Worm (Caenorhabditis elegans) whole organism, dauer: ENCODE results near the gene evl-20.

Source experiments
- unc-62 ChIP-seq: sonication (generic microtip); optimal IDR thresholded peaks from 2 replicates; lab custom pipeline; 2017; ENCODE audit warnings: missing biosample characterization, missing genetic modification reagents, missing genetic modification characterization

evl-20 gene

DNA sequence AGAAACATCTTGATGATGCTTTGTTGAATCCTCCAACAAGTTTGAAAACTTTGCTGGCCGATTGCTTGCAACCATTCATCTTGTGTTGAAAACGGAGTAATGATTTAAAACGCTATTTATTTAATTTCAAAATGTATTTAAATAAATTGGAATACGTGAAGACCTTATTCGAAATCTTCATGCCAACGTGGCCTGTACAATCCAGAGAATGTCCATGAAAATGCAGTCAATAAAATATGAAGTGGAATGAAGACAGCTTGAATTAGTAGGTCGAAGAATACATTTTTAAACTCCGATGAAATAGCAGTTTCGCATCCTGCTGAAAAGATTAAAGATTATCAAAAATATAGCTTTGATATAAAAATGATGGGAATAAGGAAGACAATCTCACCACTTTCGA is 10.4 kb downstream of the evl-20 start, which contains the start of gene F22B5.5:
TSS of gene F22B5.5 (minus strand) at position 101 of the 400 bp plus-strand sequence.
- TF ChIP-seq unc-62: no peak

- no peak for TF ChIP-seq unc-62
These were observed 12.0 kb downstream of the evl-20 start, which contains the start of gene F22B5.6 for ce11 chrII:8456094-8456493. TSS of gene F22B5.6 (minus strand) at chrII:8456194.

DNA sequence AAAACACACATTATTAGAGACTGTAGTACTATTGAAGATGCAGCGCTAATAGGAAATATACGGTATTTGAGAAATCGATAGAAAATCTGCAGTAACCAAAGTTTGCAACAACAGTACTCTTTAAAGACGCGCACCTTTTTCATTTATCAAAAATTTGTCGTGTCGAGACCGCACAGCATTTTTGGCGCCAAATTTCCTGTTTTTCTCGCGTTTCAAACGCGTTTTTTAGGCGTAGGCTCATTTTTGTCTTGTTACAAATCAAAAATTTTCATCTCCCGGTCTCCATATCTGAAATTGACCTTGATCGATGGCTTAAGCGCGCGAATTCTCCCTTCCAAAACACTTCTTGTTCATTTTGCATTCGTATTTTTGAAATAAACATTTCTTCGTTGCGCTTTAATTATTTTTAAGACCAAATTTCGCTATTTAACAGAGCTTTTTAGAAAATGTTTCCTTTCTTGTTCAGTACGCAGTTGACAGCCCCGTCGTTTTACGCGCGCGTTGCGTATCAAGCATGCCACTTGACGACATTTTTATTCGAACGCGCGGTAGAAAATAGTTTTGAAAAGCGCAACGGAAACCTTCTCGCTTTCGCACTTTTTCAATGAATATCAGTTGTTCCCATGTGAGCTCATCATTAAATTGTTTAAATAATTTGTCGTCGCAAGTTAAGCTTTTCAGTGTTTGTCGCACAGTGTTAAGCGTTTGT is 12.7 kb downstream of the evl-20 start:
- no peak for TF ChIP-seq unc-62

DNA sequence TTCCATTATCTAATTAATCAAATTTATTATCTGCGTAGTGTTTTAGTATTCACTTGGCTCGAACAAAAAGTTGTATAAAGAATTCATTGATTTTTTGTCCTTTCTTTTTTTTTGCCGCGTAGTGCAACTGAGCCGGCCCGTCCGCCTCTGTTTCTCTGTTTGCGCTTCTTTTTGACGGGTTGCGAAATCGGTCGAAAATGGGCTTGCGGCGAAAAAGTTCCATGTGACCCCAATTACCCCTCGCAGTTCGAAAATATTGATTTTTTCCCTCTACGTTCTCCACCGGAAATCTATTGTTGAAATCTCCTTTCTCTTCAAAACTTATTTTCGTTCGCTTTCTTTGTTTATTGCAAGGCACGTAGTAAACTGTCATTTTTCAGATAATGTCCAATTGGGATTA is 13.3 kb downstream of the evl-20 start, which contains the start of gene zyg-9:
TSS of gene zyg-9 (plus strand) at position 381 of the 400 bp plus-strand sequence.
- TF ChIP-seq unc-62: no peak

- no peak for TF ChIP-seq unc-62
These were observed 20.4 kb downstream of the evl-20 start, which contains the start of gene fars-3 for ce11 chrII:8464448-8464898. TSS of gene fars-3 (plus strand) at chrII:8464848.

ce11 chrII:8466874-8467273 is 22.8 kb downstream of the evl-20 start, which contains the start of gene F22B5.10:
TSS of gene F22B5.10 (plus strand) at chrII:8467174.
- no peak for TF ChIP-seq unc-62

DNA sequence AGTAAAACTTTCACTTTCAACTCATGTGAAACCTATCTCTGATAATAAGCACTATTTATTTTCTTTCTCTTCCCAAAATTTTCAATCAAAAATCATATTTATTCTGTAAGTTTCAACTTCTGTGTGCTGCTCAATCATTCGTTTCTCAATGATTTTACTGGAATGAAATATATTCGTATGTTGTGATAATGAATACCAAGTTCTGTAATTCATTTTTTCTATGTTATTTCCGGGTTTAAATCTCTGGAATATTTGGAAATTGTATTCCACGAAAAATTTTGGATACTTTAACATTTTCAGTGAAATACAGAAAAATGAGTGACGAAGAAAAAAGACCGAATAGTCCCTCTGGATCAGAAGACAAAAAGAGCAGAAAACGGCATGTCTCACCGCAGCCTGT is 23.7 kb downstream of the evl-20 start, which contains the start of gene M05D6.2:
TSS of gene M05D6.2 (plus strand) at position 301 of the 400 bp plus-strand sequence.
- TF ChIP-seq unc-62: no peak

ce11 chrII:8471139-8471538 is 27.0 kb downstream of the evl-20 start, which contains the start of gene M05D6.8:
TSS of gene M05D6.8 (minus strand) at chrII:8471239.
- TF ChIP-seq unc-62: no peak

DNA sequence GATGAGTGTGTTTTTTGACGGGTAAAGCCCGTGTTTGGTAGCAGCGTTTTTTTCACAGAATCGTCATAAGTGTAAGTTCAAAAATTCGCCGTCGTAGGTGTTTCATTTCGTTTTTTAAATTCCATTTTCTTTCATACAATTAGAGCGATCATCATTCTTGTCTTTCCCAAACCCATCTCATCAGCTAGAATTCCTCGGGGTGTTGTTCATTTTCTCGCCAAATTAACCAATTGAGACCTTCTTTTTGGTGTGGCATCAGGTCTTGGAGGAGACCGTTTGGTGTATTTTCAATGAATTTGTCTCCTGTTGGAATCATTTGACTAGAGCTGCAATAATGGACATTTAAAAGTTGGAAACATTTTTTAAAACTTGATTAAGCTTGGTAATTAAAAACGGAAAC is 28.8 kb downstream of the evl-20 start:
- TF ChIP-seq unc-62: no peak

- TF ChIP-seq unc-62: no peak
These were observed 31.3 kb downstream of the evl-20 start, which contains the start of the genes M05D6.1 and M05D6.3 for ce11 chrII:8475306-8475822. TSS of gene M05D6.1 (minus strand) at chrII:8475406. TSS of gene M05D6.3 (plus strand) at chrII:8475772.

DNA sequence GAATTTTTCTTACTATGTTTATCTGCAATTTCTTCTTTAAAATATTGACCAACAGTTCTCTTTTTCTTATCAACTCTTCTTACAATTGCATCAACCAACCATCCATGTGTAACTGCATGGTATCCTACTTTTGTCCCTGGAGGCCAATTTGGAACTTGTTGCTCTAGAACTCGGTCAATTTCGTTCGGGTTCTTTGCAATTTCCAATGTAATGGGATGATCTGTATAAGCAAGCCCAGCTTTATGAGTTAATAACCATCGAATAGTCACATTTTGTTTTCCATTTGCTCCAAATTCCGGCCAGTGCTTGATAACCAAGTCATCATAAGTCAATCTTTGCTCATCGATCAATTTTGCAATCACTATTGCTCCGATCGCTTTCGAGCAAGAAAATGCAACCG is 35.2 kb downstream of the evl-20 start:
- TF ChIP-seq unc-62: no peak

DNA sequence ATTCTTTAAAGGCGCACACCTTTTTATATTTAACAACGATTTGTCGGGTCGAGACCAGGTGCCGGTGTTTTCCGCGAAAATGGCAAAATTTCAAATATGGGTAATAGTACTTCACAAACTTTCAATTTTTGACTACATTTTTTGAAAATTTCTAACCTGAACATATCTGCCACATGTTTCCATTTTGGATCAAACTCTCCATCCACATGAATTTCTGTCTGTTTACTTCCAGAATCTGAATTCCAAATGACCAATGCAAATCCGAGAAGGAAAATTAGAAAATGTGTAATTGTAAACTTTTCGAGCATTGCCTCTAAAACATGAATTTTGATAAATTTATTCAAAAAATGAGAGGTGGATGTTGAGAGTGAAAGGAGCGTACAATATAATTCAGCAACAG is 36.1 kb downstream of the evl-20 start, which contains the start of gene lact-4:
TSS of gene lact-4 (minus strand) at position 313 of the 400 bp plus-strand sequence.
- no peak for TF ChIP-seq unc-62

ce11 chrII:8481033-8481708 is 37.1 kb downstream of the evl-20 start:
- no peak for TF ChIP-seq unc-62

- TF ChIP-seq unc-62: no peak
These were observed 37.7 kb downstream of the evl-20 start, which contains the start of gene M05D6.5 for ce11 chrII:8481731-8482253. TSS of gene M05D6.5 (minus strand) at chrII:8482203.

ce11 chrII:8483124-8483792 is 39.2 kb downstream of the evl-20 start:
- no peak for TF ChIP-seq unc-62

DNA sequence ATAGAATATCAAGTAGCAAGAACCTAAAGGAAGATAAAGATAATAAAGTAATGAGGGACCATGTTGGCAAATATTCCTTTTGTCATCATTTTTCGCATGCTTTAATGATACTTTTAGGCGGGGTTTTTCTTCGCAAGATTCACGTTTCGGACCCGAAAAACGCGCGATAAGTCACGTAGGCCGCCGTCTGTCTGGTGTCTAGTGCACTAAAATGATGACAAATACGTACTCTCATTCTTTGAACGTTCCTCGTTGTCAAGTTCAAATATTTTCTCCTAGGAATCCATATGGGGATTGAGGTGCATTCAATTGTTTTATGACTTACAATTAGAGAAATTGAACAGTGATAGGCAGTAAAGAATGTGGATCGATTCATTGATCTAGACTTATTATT is 39.7 kb downstream of the evl-20 start, which contains the start of gene taap-1:
TSS of gene taap-1 (minus strand) at position 79 of the 394 bp plus-strand sequence.
- no peak for TF ChIP-seq unc-62
